Fruit fly (Drosophila melanogaster) whole organism, embryonic: Measurements from ENCODE around the gene CG13707.

Experiments
- CG10147 ChIP-seq: fragments of 200-800 bp; sonication (Bioruptor generic); optimal IDR thresholded peaks from 2 replicates; lab custom pipeline; 2019; ENCODE audit warnings: missing biosample characterization, mild to moderate bottlenecking, missing genetic modification characterization, moderate library complexity
- CG11504 ChIP-seq: fragments of 200-800 bp; sonication (Bioruptor generic); optimal IDR thresholded peaks from 3 replicates; lab custom pipeline; 2019; ENCODE audit warnings: missing biosample characterization, mild to moderate bottlenecking, missing genetic modification characterization, moderate library complexity
- CG13424 ChIP-seq: fragments of 200-800 bp; sonication (Bioruptor generic); optimal IDR thresholded peaks from 2 replicates; lab custom pipeline; 2019; ENCODE audit warnings: missing biosample characterization, mild to moderate bottlenecking, missing genetic modification characterization, moderate library complexity
- CG14441 ChIP-seq: fragments of 200-800 bp; sonication (Bioruptor generic); IDR thresholded peaks from 2 replicates; pipeline ENCODE4 v1.3.6; 2022; ENCODE audit warnings: missing biosample characterization, missing genetic modification characterization
- CG15269 ChIP-seq: fragments of 200-800 bp; sonication (Bioruptor generic); optimal IDR thresholded peaks from 2 replicates; lab custom pipeline; 2018; ENCODE audit warnings: missing biosample characterization, mild to moderate bottlenecking, missing genetic modification characterization, moderate library complexity
- CG1529 ChIP-seq: fragments of 200-800 bp; sonication (Bioruptor generic); optimal IDR thresholded peaks from 3 replicates; lab custom pipeline; 2018; ENCODE audit warnings: missing biosample characterization, missing genetic modification characterization
- CG15514 ChIP-seq: fragments of 200-800 bp; sonication (Bioruptor generic); optimal IDR thresholded peaks from 3 replicates; lab custom pipeline; 2017; ENCODE audit warnings: missing biosample characterization, missing genetic modification characterization, mild to moderate bottlenecking, moderate library complexity, missing genetic modification reagents
- CG15601 ChIP-seq: fragments of 200-800 bp; sonication (Bioruptor generic); optimal IDR thresholded peaks from 3 replicates; lab custom pipeline; 2019; ENCODE audit warnings: missing biosample characterization, mild to moderate bottlenecking, missing genetic modification characterization, moderate library complexity
- CG1647 ChIP-seq: fragments of 200-800 bp; sonication (Bioruptor generic); optimal IDR thresholded peaks from 3 replicates; lab custom pipeline; 2016; ENCODE audit warnings: missing biosample characterization, missing genetic modification characterization
- CG16813 ChIP-seq: fragments of 200-800 bp; sonication (Bioruptor generic); IDR thresholded peaks from 3 replicates; pipeline ENCODE4 v1.3.6; 2022; ENCODE audit warnings: missing biosample characterization, missing genetic modification characterization; ENCODE audit not compliant: partially characterized antibody
- CG18764 ChIP-seq: fragments of 200-800 bp; sonication (Bioruptor generic); optimal IDR thresholded peaks from 3 replicates; lab custom pipeline; 2016; ENCODE audit warnings: missing biosample characterization, missing genetic modification characterization
- CG6254 ChIP-seq: fragments of 200-800 bp; sonication (Bioruptor generic); optimal IDR thresholded peaks from 3 replicates; lab custom pipeline; 2017; ENCODE audit warnings: mild to moderate bottlenecking, missing biosample characterization, missing genetic modification reagents, missing genetic modification characterization
- CG7928 ChIP-seq: fragments of 200-800 bp; sonication (Bioruptor generic); optimal IDR thresholded peaks from 2 replicates; lab custom pipeline; 2017; ENCODE audit warnings: missing biosample characterization, mild to moderate bottlenecking, missing genetic modification characterization
- CG8359 ChIP-seq: fragments of 200-800 bp; sonication (Bioruptor generic); optimal IDR thresholded peaks from 2 replicates; lab custom pipeline; 2017; ENCODE audit warnings: missing biosample characterization, mild to moderate bottlenecking, missing genetic modification characterization, borderline replicate concordance
- Chrac-16 ChIP-seq: fragments of 200-800 bp; sonication (Bioruptor generic); optimal IDR thresholded peaks from 3 replicates; lab custom pipeline; 2016; ENCODE audit warnings: missing biosample characterization, missing genetic modification characterization
- ERR ChIP-seq: fragments of 200-800 bp; sonication (Bioruptor generic); optimal IDR thresholded peaks from 2 replicates; lab custom pipeline; 2016; ENCODE audit warnings: missing biosample characterization, missing genetic modification characterization
- GATAe ChIP-seq: fragments of 200-800 bp; sonication (Bioruptor generic); conservative IDR thresholded peaks from 2 replicates; pipeline ENCODE4 v1.3.6; 2022; ENCODE audit warnings: missing biosample characterization, missing genetic modification characterization
- Max ChIP-seq: fragments of 200-800 bp; sonication (Bioruptor generic); optimal IDR thresholded peaks from 2 replicates; lab custom pipeline; 2016; ENCODE audit warnings: missing biosample characterization, mild to moderate bottlenecking, missing genetic modification characterization
- Med ChIP-seq: fragments of 200-800 bp; sonication (Bioruptor generic); peaks from one replicate; lab custom pipeline; 2016; ENCODE audit warnings: missing biosample characterization, missing genetic modification characterization, mild to moderate bottlenecking, inconsistent platforms, moderate library complexity
- Ravus ChIP-seq: fragments of 200-800 bp; sonication (Bioruptor generic); IDR thresholded peaks from 2 replicates; pipeline ENCODE4 v1.3.6; 2022; ENCODE audit warnings: missing biosample characterization, missing genetic modification characterization
- Rfx ChIP-seq: fragments of 200-800 bp; sonication (Bioruptor generic); IDR thresholded peaks from 2 replicates; pipeline ENCODE4 v1.3.6; 2022; ENCODE audit warnings: missing biosample characterization, missing genetic modification characterization
- Six4 ChIP-seq: fragments of 200-800 bp; sonication (Bioruptor generic); optimal IDR thresholded peaks from 2 replicates; lab custom pipeline; 2016; ENCODE audit warnings: missing biosample characterization, missing genetic modification characterization
- Sox102F ChIP-seq: fragments of 200-800 bp; sonication (Bioruptor generic); optimal IDR thresholded peaks from 2 replicates; lab custom pipeline; 2018; ENCODE audit warnings: missing biosample characterization, mild to moderate bottlenecking, missing genetic modification characterization, moderate library complexity
- abd-A ChIP-seq: fragments of 200-800 bp; sonication (Bioruptor generic); optimal IDR thresholded peaks from 3 replicates; lab custom pipeline; 2019; ENCODE audit warnings: missing biosample characterization, mild to moderate bottlenecking, missing genetic modification characterization, moderate library complexity
- bowl ChIP-seq: fragments of 200-800 bp; sonication (Bioruptor generic); IDR thresholded peaks from 2 replicates; pipeline ENCODE4 v1.3.6; 2022; ENCODE audit warnings: missing biosample characterization, missing genetic modification characterization
- cad ChIP-seq: fragments of >200 bp; optimal IDR thresholded peaks from 2 replicates; lab custom pipeline; 2017; ENCODE audit warnings: missing biosample characterization, missing genetic modification characterization
- cas ChIP-seq: fragments of 200-800 bp; sonication (Bioruptor generic); IDR thresholded peaks from 2 replicates; pipeline ENCODE4 v1.3.6; 2022; ENCODE audit warnings: missing biosample characterization, missing genetic modification characterization
- chinmo ChIP-seq: fragments of 200-800 bp; sonication (Bioruptor generic); IDR thresholded peaks from 4 replicates; pipeline ENCODE4 v1.3.6; 2022; ENCODE audit warnings: missing biosample characterization, missing genetic modification characterization; ENCODE audit not compliant: partially characterized antibody
- danr ChIP-seq: fragments of 200-800 bp; sonication (Bioruptor generic); IDR thresholded peaks from 2 replicates; pipeline ENCODE4 v1.3.6; 2022; ENCODE audit warnings: missing biosample characterization, missing genetic modification characterization
- esg ChIP-seq: fragments of 200-800 bp; sonication (Bioruptor generic); conservative IDR thresholded peaks from 2 replicates; pipeline ENCODE4 v1.3.6; 2022; ENCODE audit warnings: missing biosample characterization, missing genetic modification characterization
- gem ChIP-seq: fragments of 200-800 bp; sonication (Bioruptor generic); optimal IDR thresholded peaks from 2 replicates; lab custom pipeline; 2019; ENCODE audit warnings: missing biosample characterization, mild to moderate bottlenecking, missing genetic modification characterization, moderate library complexity
- grn ChIP-seq: fragments of 200-800 bp; sonication (Bioruptor generic); optimal IDR thresholded peaks from 3 replicates; lab custom pipeline; 2017; ENCODE audit warnings: missing biosample characterization, missing genetic modification characterization
- knrl ChIP-seq: fragments of 200-800 bp; sonication (Bioruptor generic); IDR thresholded peaks from 3 replicates; pipeline ENCODE4 v1.3.6; 2022; ENCODE audit warnings: missing biosample characterization, missing genetic modification characterization; ENCODE audit not compliant: partially characterized antibody
- maf-S ChIP-seq: fragments of 200-800 bp; sonication (Bioruptor generic); optimal IDR thresholded peaks from 2 replicates; lab custom pipeline; 2016; ENCODE audit warnings: missing biosample characterization, missing genetic modification characterization
- prd ChIP-seq, 3 experiments: fragments of >200 bp in 2 of 3; fragments of 200-800 bp in 1 of 3; sonication (Bioruptor generic) in 1 of 3; optimal IDR thresholded peaks in 2 of 3; IDR thresholded peaks in 1 of 3; 2 replicates in 2 of 3; 3 replicates in 1 of 3; pipeline versions ENCODE4 v1.3.6 to Lab custom; 2017 to 2022; ENCODE audit warnings: missing biosample characterization in 1 of 3, missing genetic modification characterization in 1 of 3
- pros ChIP-seq: fragments of 200-800 bp; sonication (Bioruptor generic); optimal IDR thresholded peaks from 3 replicates; lab custom pipeline; 2019; ENCODE audit warnings: missing biosample characterization, mild to moderate bottlenecking, missing genetic modification characterization, moderate library complexity
- row ChIP-seq: fragments of 200-800 bp; sonication (Bioruptor generic); IDR thresholded peaks from 3 replicates; pipeline ENCODE4 v1.3.6; 2022; ENCODE audit warnings: missing biosample characterization, missing genetic modification characterization
- sens ChIP-seq: fragments of 200-800 bp; sonication (Bioruptor generic); peaks from one replicate; lab custom pipeline; 2016; ENCODE audit warnings: missing biosample characterization, missing genetic modification characterization
- slbo ChIP-seq: fragments of 200-800 bp; sonication (Bioruptor generic); IDR thresholded peaks from 2 replicates; pipeline ENCODE4 v1.3.6; 2022; ENCODE audit warnings: missing biosample characterization, missing genetic modification characterization
- vvl ChIP-seq: fragments of 200-800 bp; sonication (Bioruptor generic); IDR thresholded peaks from 2 replicates; pipeline ENCODE4 v1.3.6; 2022; ENCODE audit warnings: missing biosample characterization, missing genetic modification characterization
- zf30C ChIP-seq: fragments of 200-800 bp; sonication (Bioruptor generic); optimal IDR thresholded peaks from 3 replicates; lab custom pipeline; 2018; ENCODE audit warnings: missing biosample characterization, mild to moderate bottlenecking, missing genetic modification characterization

CG13707 gene

dm6 chr3L:4840039-4840939 is at the start of gene CG13707 (continued):
- peak; percentile 90 for TF ChIP-seq CG15601 (tag; lab: Kevin White, UChicago)

dm6 chr3L:4860969-4861368 is 21.1 kb upstream of the CG13707 start, which contains the start of gene Dnah3:
Dnah3 (plus strand) TSS chr3L:4861269.
- 0 out of 2 replicates have a peak, but pooled peaks have one; percentile 43 for TF ChIP-seq Rfx
- no peak for TF ChIP-seq CG16813 (GFP tag; lab: Robert Waterston, UW)

dm6 chr3L:4860370-4860769 is 20.5 kb upstream of the CG13707 start, which contains the start of gene CG32235:
CG32235 (minus strand) TSS chr3L:4860470.
- TF ChIP-seq CG8359 (GFP tag; lab: Kevin White, UChicago) = no peak
- TF ChIP-seq ERR = no peak
- TF ChIP-seq GATAe = no peak
- TF ChIP-seq CG1647 (GFP tag; lab: Kevin White, UChicago) = no peak
- no peak for TF ChIP-seq CG7928 (GFP tag; lab: Kevin White, UChicago)
- no peak for TF ChIP-seq CG15269 (tag; lab: Kevin White, UChicago)
- TF ChIP-seq Ravus (GFP tag; lab: Robert Waterston, UW) = no peak
- TF ChIP-seq CG15514 = no peak
- TF ChIP-seq Six4 (GFP tag; lab: Kevin White, UChicago) = no peak
- TF ChIP-seq grn = no peak
- no peak for TF ChIP-seq CG18764 (GFP tag; lab: Kevin White, UChicago)
- no peak for TF ChIP-seq CG6254 (GFP tag; lab: Kevin White, UChicago)
- TF ChIP-seq bowl (GFP tag; lab: Robert Waterston, UW) = no peak
- no peak for TF ChIP-seq cad (GFP tag; lab: Kevin White, UChicago)
- TF ChIP-seq, all 482 proteins: peak for 0

dm6 chr3L:4855208-4855607 is 15.3 kb upstream of the CG13707 start:
- TF ChIP-seq zf30C (GFP tag; lab: Kevin White, UChicago) = no peak
- TF ChIP-seq abd-A (tag; lab: Kevin White, UChicago) = peak; percentile 53
- peak; percentile 67; the same call in 1 of the 4 replicates for TF ChIP-seq chinmo
- TF ChIP-seq vvl (GFP tag; lab: Robert Waterston, UW) = peak; percentile 58; the same call in 1 of the 2 replicates

dm6 chr3L:4854153-4854552 is 14.2 kb upstream of the CG13707 start:
- 0 out of 3 replicates have a peak, but pooled peaks have one; percentile 32 for TF ChIP-seq row (GFP tag; lab: Robert Waterston, UW)
- TF ChIP-seq CG1529 = no peak
- 0 out of 2 replicates have a peak, but pooled peaks have one; percentile 22 for TF ChIP-seq CG14441
- peak; percentile 2 for TF ChIP-seq gem
- peak; percentile 6 for TF ChIP-seq CG13424 (tag; lab: Kevin White, UChicago)
- no peak for TF ChIP-seq esg (GFP tag; lab: Robert Waterston, UW)
- no peak for TF ChIP-seq chinmo
- TF ChIP-seq Rfx = no peak
- TF ChIP-seq sens = peak; percentile 55
- TF ChIP-seq CG11504 = peak; percentile 10
- no peak for TF ChIP-seq Max
- TF ChIP-seq Chrac-16 (GFP tag; lab: Kevin White, UChicago) = no peak
- no peak for TF ChIP-seq maf-S (GFP tag; lab: Kevin White, UChicago)
- TF ChIP-seq slbo = 0 out of 2 replicates have a peak, but pooled peaks have one; percentile 30
- no peak for TF ChIP-seq pros (GFP tag; lab: Kevin White, UChicago)
- TF ChIP-seq knrl (GFP tag; lab: Robert Waterston, UW) = no peak
- no peak for TF ChIP-seq prd (optimal IDR thresholded peaks at IDR 0.05; lab: Kevin White, UChicago)
- TF ChIP-seq prd (GFP tag; IDR thresholded peaks at IDR 0.05; lab: Robert Waterston, UW) = peak; percentile 28; the same call in 1 of the 3 replicates
- peak; percentile 61 for TF ChIP-seq Med (GFP tag; lab: Kevin White, UChicago)
- TF ChIP-seq Sox102F (GFP tag; lab: Kevin White, UChicago) = peak; percentile 6
- no peak for TF ChIP-seq cas
- TF ChIP-seq abd-A (tag; lab: Kevin White, UChicago) = no peak
- TF ChIP-seq danr (GFP tag; lab: Robert Waterston, UW) = no peak
- no peak for TF ChIP-seq CG10147 (GFP tag; lab: Kevin White, UChicago)
